Worm (Caenorhabditis elegans): ENCODE measurements around the gene sec-6.

- TF ChIP-seq dao-5 (tag; optimal IDR thresholded peaks at IDR 0.05) (no peak), him-1 (tag; optimal IDR thresholded peaks at IDR 0.05) (no peak), W03F9.2 (tag; optimal IDR thresholded peaks at IDR 0.05) (peak; percentile 8)
These were observed 37.5 kb upstream of the sec-6 start for ce11 chrII:5321718-5322286.
